Fruit fly (Drosophila melanogaster) whole organism, prepupa: ENCODE data around the gene CG1943.

Experiments
- Blimp-1 ChIP-seq: fragments of 200-800 bp; sonication (Bioruptor generic); optimal IDR thresholded peaks from 3 replicates; lab custom pipeline; 2017; ENCODE audit warnings: missing biosample characterization, missing genetic modification characterization, mild to moderate bottlenecking, moderate library complexity, missing genetic modification reagents
- CG10669 ChIP-seq: fragments of 200-800 bp; sonication (Bioruptor generic); optimal IDR thresholded peaks from 3 replicates; lab custom pipeline; 2018; ENCODE audit warnings: missing biosample characterization, mild to moderate bottlenecking, missing genetic modification characterization, moderate library complexity
- CG11294 ChIP-seq: fragments of 200-800 bp; sonication (Bioruptor generic); IDR thresholded peaks from 2 replicates; pipeline ENCODE4 v1.3.6; 2022; ENCODE audit warnings: missing biosample characterization, missing genetic modification characterization
- CG11762 ChIP-seq: fragments of 200-800 bp; sonication (Bioruptor generic); optimal IDR thresholded peaks from 3 replicates; lab custom pipeline; 2016; ENCODE audit warnings: missing biosample characterization, missing genetic modification characterization; ENCODE audit not compliant: insufficient read depth
- CG11902 ChIP-seq: fragments of 200-800 bp; sonication (Bioruptor generic); optimal IDR thresholded peaks from 3 replicates; lab custom pipeline; 2016; ENCODE audit warnings: missing biosample characterization, missing genetic modification characterization
- CG15336 ChIP-seq: fragments of 200-800 bp; sonication (Bioruptor generic); IDR thresholded peaks from 2 replicates; pipeline ENCODE4 v1.3.6; 2022; ENCODE audit warnings: missing biosample characterization, missing genetic modification characterization
- CG1621 ChIP-seq: fragments of 200-800 bp; sonication (Bioruptor generic); optimal IDR thresholded peaks from 3 replicates; lab custom pipeline; 2018; ENCODE audit warnings: missing biosample characterization, mild to moderate bottlenecking, missing genetic modification characterization
- CG16779 ChIP-seq: fragments of 200-800 bp; sonication (Bioruptor generic); optimal IDR thresholded peaks from 3 replicates; lab custom pipeline; 2017; ENCODE audit warnings: missing biosample characterization, mild to moderate bottlenecking, missing genetic modification characterization
- CG31627 ChIP-seq: fragments of 200-800 bp; sonication (Bioruptor generic); optimal IDR thresholded peaks from 3 replicates; lab custom pipeline; 2016; ENCODE audit warnings: missing biosample characterization, missing genetic modification characterization
- CG32006 ChIP-seq: fragments of 200-800 bp; sonication (Bioruptor generic); optimal IDR thresholded peaks from 3 replicates; lab custom pipeline; 2017; ENCODE audit warnings: missing biosample characterization, mild to moderate bottlenecking, missing genetic modification characterization
- CG3919 ChIP-seq: fragments of 200-800 bp; sonication (Bioruptor generic); optimal IDR thresholded peaks from 3 replicates; lab custom pipeline; 2016; ENCODE audit warnings: missing biosample characterization, missing genetic modification characterization
- CG4318 ChIP-seq: fragments of 200-800 bp; sonication (Bioruptor generic); optimal IDR thresholded peaks from 3 replicates; lab custom pipeline; 2017; ENCODE audit warnings: missing biosample characterization, mild to moderate bottlenecking, missing genetic modification characterization
- CG6163 ChIP-seq: fragments of 200-800 bp; sonication (Bioruptor generic); IDR thresholded peaks from 3 replicates; pipeline ENCODE4 v1.3.6; 2022; ENCODE audit warnings: missing biosample characterization, missing genetic modification characterization
- CG6276 ChIP-seq: fragments of 200-800 bp; sonication (Bioruptor generic); optimal IDR thresholded peaks from 2 replicates; lab custom pipeline; 2017; ENCODE audit warnings: missing biosample characterization, mild to moderate bottlenecking, missing genetic modification characterization
- CG6792 ChIP-seq: fragments of 200-800 bp; sonication (Bioruptor generic); optimal IDR thresholded peaks from 3 replicates; lab custom pipeline; 2016; ENCODE audit warnings: missing biosample characterization, missing genetic modification characterization
- CG6808 ChIP-seq: fragments of 200-800 bp; sonication (Bioruptor generic); optimal IDR thresholded peaks from 3 replicates; lab custom pipeline; 2017; ENCODE audit warnings: missing biosample characterization, missing genetic modification characterization, mild to moderate bottlenecking, moderate library complexity, missing genetic modification reagents
- CG6854 ChIP-seq: fragments of 200-800 bp; sonication (Bioruptor generic); optimal IDR thresholded peaks from 2 replicates; lab custom pipeline; 2017; ENCODE audit warnings: missing biosample characterization, mild to moderate bottlenecking, missing genetic modification characterization
- CG7368 ChIP-seq: fragments of 200-800 bp; sonication (Bioruptor generic); optimal IDR thresholded peaks from 3 replicates; lab custom pipeline; 2016; ENCODE audit warnings: missing biosample characterization, missing genetic modification characterization
- CG8119 ChIP-seq: fragments of 200-800 bp; sonication (Bioruptor generic); IDR thresholded peaks from 3 replicates; pipeline ENCODE4 v1.3.6; 2022; ENCODE audit warnings: missing biosample characterization, missing genetic modification characterization
- CG8319 ChIP-seq: fragments of 200-800 bp; sonication (Bioruptor generic); optimal IDR thresholded peaks from 3 replicates; lab custom pipeline; 2016; ENCODE audit warnings: missing biosample characterization, missing genetic modification characterization
- CG8632 ChIP-seq: fragments of 200-800 bp; sonication (Bioruptor generic); optimal IDR thresholded peaks from 3 replicates; lab custom pipeline; 2016; ENCODE audit warnings: missing biosample characterization, missing genetic modification characterization
- CG9139 ChIP-seq: fragments of 200-800 bp; sonication (Bioruptor generic); optimal IDR thresholded peaks from 3 replicates; lab custom pipeline; 2017; ENCODE audit warnings: missing biosample characterization, mild to moderate bottlenecking, missing genetic modification characterization
- Eip75B ChIP-seq: fragments of 200-800 bp; sonication (Bioruptor generic); optimal IDR thresholded peaks from 3 replicates; lab custom pipeline; 2016; ENCODE audit warnings: missing biosample characterization, missing genetic modification characterization
- Eip78C ChIP-seq: fragments of 200-800 bp; sonication (Bioruptor generic); peaks from one replicate; lab custom pipeline; 2016; ENCODE audit warnings: missing biosample characterization, missing genetic modification characterization
- Eip93F ChIP-seq: fragments of 200-800 bp; sonication (Bioruptor generic); optimal IDR thresholded peaks from 2 replicates; lab custom pipeline; 2016; ENCODE audit warnings: missing biosample characterization, mild to moderate bottlenecking, missing genetic modification characterization
- Ets96B ChIP-seq: fragments of 200-800 bp; optimal IDR thresholded peaks from 2 replicates; lab custom pipeline; 2019; ENCODE audit warnings: missing biosample characterization, mild to moderate bottlenecking, missing genetic modification characterization, moderate library complexity
- Hr38 ChIP-seq: sonication (Bioruptor generic); optimal IDR thresholded peaks from 2 replicates; lab custom pipeline; 2016; ENCODE audit warnings: missing biosample characterization, missing genetic modification characterization
- Hr39 ChIP-seq: fragments of 200-800 bp; sonication (Bioruptor generic); optimal IDR thresholded peaks from 2 replicates; lab custom pipeline; 2016; ENCODE audit warnings: missing biosample characterization, missing genetic modification characterization
- Hr4 ChIP-seq: fragments of 200-800 bp; sonication (Bioruptor generic); optimal IDR thresholded peaks from 3 replicates; lab custom pipeline; 2016; ENCODE audit warnings: missing biosample characterization, missing genetic modification characterization
- Lpt ChIP-seq: fragments of 200-800 bp; sonication (Bioruptor generic); optimal IDR thresholded peaks from 3 replicates; lab custom pipeline; 2016; ENCODE audit warnings: missing biosample characterization, missing genetic modification characterization
- Smox ChIP-seq: fragments of 200-800 bp; sonication (Bioruptor generic); optimal IDR thresholded peaks from 3 replicates; lab custom pipeline; 2016; ENCODE audit warnings: missing biosample characterization, missing genetic modification characterization
- Sox102F ChIP-seq: fragments of 200-800 bp; sonication (Bioruptor generic); optimal IDR thresholded peaks from 2 replicates; lab custom pipeline; 2016; ENCODE audit warnings: missing biosample characterization, mild to moderate bottlenecking, missing genetic modification characterization
- Sox14 ChIP-seq: fragments of 200-800 bp; sonication (Bioruptor generic); optimal IDR thresholded peaks from 3 replicates; lab custom pipeline; 2016; ENCODE audit warnings: missing biosample characterization, missing genetic modification characterization
- acj6 ChIP-seq: fragments of 200-800 bp; sonication (Bioruptor generic); optimal IDR thresholded peaks from 3 replicates; lab custom pipeline; 2016; ENCODE audit warnings: missing biosample characterization, missing genetic modification characterization
- cyc ChIP-seq: fragments of 200-800 bp; sonication (Bioruptor generic); optimal IDR thresholded peaks from 3 replicates; lab custom pipeline; 2016; ENCODE audit warnings: missing biosample characterization, missing genetic modification characterization
- dac ChIP-seq: fragments of 200-800 bp; sonication (Bioruptor generic); optimal IDR thresholded peaks from 2 replicates; lab custom pipeline; 2017; ENCODE audit warnings: missing biosample characterization, mild to moderate bottlenecking, missing genetic modification characterization
- dsx ChIP-seq: fragments of 200-800 bp; optimal IDR thresholded peaks from 3 replicates; lab custom pipeline; 2019; ENCODE audit warnings: missing biosample characterization, mild to moderate bottlenecking, missing genetic modification characterization, moderate library complexity; ENCODE audit not compliant: poor library complexity, severe bottlenecking
- eg ChIP-seq: fragments of 200-800 bp; sonication (Bioruptor generic); IDR thresholded peaks from 3 replicates; pipeline ENCODE4 v1.3.6; 2022; ENCODE audit warnings: missing biosample characterization, missing genetic modification characterization
- esn ChIP-seq: fragments of 200-800 bp; sonication (Bioruptor generic); optimal IDR thresholded peaks from 2 replicates; lab custom pipeline; 2016; ENCODE audit warnings: missing biosample characterization, mild to moderate bottlenecking, missing genetic modification characterization, moderate library complexity
- fd59A ChIP-seq: fragments of 200-800 bp; sonication (Bioruptor generic); optimal IDR thresholded peaks from 2 replicates; lab custom pipeline; 2017; ENCODE audit warnings: missing biosample characterization, mild to moderate bottlenecking, missing genetic modification characterization, missing genetic modification reagents
- fd85E ChIP-seq: fragments of 200-800 bp; sonication (Bioruptor generic); optimal IDR thresholded peaks from 3 replicates; lab custom pipeline; 2016; ENCODE audit warnings: missing biosample characterization, missing genetic modification characterization
- fkh ChIP-seq: fragments of 200-800 bp; sonication (Bioruptor generic); optimal IDR thresholded peaks from 3 replicates; lab custom pipeline; 2017; ENCODE audit warnings: missing biosample characterization, mild to moderate bottlenecking, missing genetic modification characterization, moderate library complexity
- lz ChIP-seq: fragments of 200-800 bp; sonication (Bioruptor generic); optimal IDR thresholded peaks from 3 replicates; lab custom pipeline; 2016; ENCODE audit warnings: missing biosample characterization, missing genetic modification characterization
- net ChIP-seq: fragments of 200-800 bp; sonication (Bioruptor generic); optimal IDR thresholded peaks from 3 replicates; lab custom pipeline; 2016; ENCODE audit warnings: missing biosample characterization, missing genetic modification characterization
- salr ChIP-seq, 2 experiments: fragments of 200-800 bp; sonication (Bioruptor generic); optimal IDR thresholded peaks; 3 replicates each; lab custom pipeline; 2016 to 2018; ENCODE audit warnings: missing biosample characterization in 2 of 2, missing genetic modification characterization in 2 of 2, mild to moderate bottlenecking in 1 of 2
- spab ChIP-seq: fragments of 200-800 bp; sonication (Bioruptor generic); optimal IDR thresholded peaks from 2 replicates; lab custom pipeline; 2017; ENCODE audit warnings: missing biosample characterization, mild to moderate bottlenecking, missing genetic modification characterization, missing genetic modification reagents
- ss ChIP-seq, 2 experiments: fragments of 200-800 bp; sonication (Bioruptor generic); optimal IDR thresholded peaks; 2 replicates in 1 of 2; 3 replicates in 1 of 2; lab custom pipeline; 2017 to 2018; ENCODE audit warnings: mild to moderate bottlenecking in 2 of 2, missing biosample characterization in 2 of 2, missing genetic modification characterization in 2 of 2, moderate library complexity in 1 of 2
- topi ChIP-seq: fragments of 200-800 bp; sonication (Bioruptor generic); optimal IDR thresholded peaks from 3 replicates; lab custom pipeline; 2016; ENCODE audit warnings: missing biosample characterization, missing genetic modification characterization
- vri ChIP-seq: fragments of 200-800 bp; sonication (Bioruptor generic); optimal IDR thresholded peaks from 3 replicates; lab custom pipeline; 2016; ENCODE audit warnings: missing biosample characterization, mild to moderate bottlenecking, missing genetic modification characterization

The CG1943 gene

dm6 chr3R:7102853-7103833 is 28.5 kb downstream of the CG1943 start:
- TF ChIP-seq topi (GFP tag; lab: Kevin White, UChicago), result no peak
- TF ChIP-seq ss (GFP tag; optimal IDR thresholded peaks at IDR 0.05; lab: Kevin White, UChicago), result peak; percentile 40 to 57
- no peak for TF ChIP-seq spab (GFP tag; lab: Kevin White, UChicago)
- no peak for TF ChIP-seq Sox14 (GFP tag; lab: Kevin White, UChicago)
- TF ChIP-seq dac (GFP tag; lab: Kevin White, UChicago), result no peak
- no peak for TF ChIP-seq lz (GFP tag; lab: Kevin White, UChicago)
- peak; percentile 23 for TF ChIP-seq Ets96B
- TF ChIP-seq fd59A (GFP tag; lab: Kevin White, UChicago), result no peak
- TF ChIP-seq Eip75B (GFP tag; lab: Kevin White, UChicago), result no peak
- no peak for TF ChIP-seq CG7368 (GFP tag; lab: Kevin White, UChicago)
- no peak for TF ChIP-seq Hr39
- TF ChIP-seq CG6854 (GFP tag; lab: Kevin White, UChicago), result peak; percentile 8
- no peak for TF ChIP-seq esn (GFP tag; lab: Kevin White, UChicago)
- peak; percentile 16 for TF ChIP-seq CG3919 (GFP tag; lab: Kevin White, UChicago)
- no peak for TF ChIP-seq CG6792
- no peak for TF ChIP-seq Blimp-1 (GFP tag; lab: Kevin White, UChicago)
- TF ChIP-seq Lpt (GFP tag; lab: Kevin White, UChicago), result peak; percentile 64
- TF ChIP-seq net (GFP tag; lab: Kevin White, UChicago), result peak; percentile 5
- TF ChIP-seq CG10669, result no peak
- peak; percentile 73 for TF ChIP-seq dsx (GFP tag; lab: Kevin White, UChicago)
- TF ChIP-seq Hr38 (GFP tag; lab: Kevin White, UChicago), result no peak
- TF ChIP-seq fd85E (GFP tag; lab: Kevin White, UChicago), result no peak
- peak; percentile 43 for TF ChIP-seq CG6808 (GFP tag; lab: Kevin White, UChicago)
- TF ChIP-seq CG8319 (GFP tag; lab: Kevin White, UChicago), result no peak
- no peak for TF ChIP-seq CG8632 (GFP tag; lab: Kevin White, UChicago)
- TF ChIP-seq CG9139 (GFP tag; lab: Kevin White, UChicago), result peak; percentile 24
- TF ChIP-seq Smox (GFP tag; lab: Kevin White, UChicago), result no peak
- TF ChIP-seq vri, result peak; percentile 8
- TF ChIP-seq Hr4 (GFP tag; lab: Kevin White, UChicago), result no peak
- TF ChIP-seq CG6276 (GFP tag; lab: Kevin White, UChicago), result no peak
- TF ChIP-seq CG11762 (GFP tag; lab: Kevin White, UChicago), result no peak
- no peak for TF ChIP-seq salr (GFP tag; optimal IDR thresholded peaks at IDR 0.05; lab: Kevin White, UChicago)
- peak; percentile 24 for TF ChIP-seq CG1621 (tag; lab: Kevin White, UChicago)
- no peak for TF ChIP-seq CG11294
- 0 out of 3 replicates have a peak, but pooled peaks have one; percentile 29 for TF ChIP-seq eg (GFP tag; lab: Robert Waterston, UW)
- TF ChIP-seq CG15336 (GFP tag; lab: Robert Waterston, UW), result peak; percentile 53; the same call in 1 of the 2 replicates
- TF ChIP-seq cyc (GFP tag; lab: Kevin White, UChicago), result no peak
- TF ChIP-seq acj6 (GFP tag; lab: Kevin White, UChicago), result no peak
- TF ChIP-seq CG31627, result no peak
- TF ChIP-seq Sox102F (GFP tag; lab: Kevin White, UChicago), result peak; percentile 11
- peak; percentile 78 for TF ChIP-seq fkh (GFP tag; lab: Kevin White, UChicago)
- peak; percentile 75 for TF ChIP-seq Eip78C (GFP tag; lab: Kevin White, UChicago)
- TF ChIP-seq Eip93F (GFP tag; lab: Kevin White, UChicago), result peak; percentile 78
- TF ChIP-seq CG32006 (GFP tag; lab: Kevin White, UChicago), result no peak
- peak; percentile 6 for TF ChIP-seq CG16779 (tag; lab: Kevin White, UChicago)
- TF ChIP-seq CG11902 (GFP tag; lab: Kevin White, UChicago), result no peak
- TF ChIP-seq CG8119 (GFP tag; lab: Robert Waterston, UW), result peak; percentile 41; the same call in 2 of the 3 replicates
- no peak for TF ChIP-seq CG4318 (GFP tag; lab: Kevin White, UChicago)
- TF ChIP-seq CG6163, result peak; percentile 44; the same call in 2 of the 3 replicates
